Fruit fly (Drosophila melanogaster): ENCODE results near the gene CG6418.

The CG6418 gene

DNA sequence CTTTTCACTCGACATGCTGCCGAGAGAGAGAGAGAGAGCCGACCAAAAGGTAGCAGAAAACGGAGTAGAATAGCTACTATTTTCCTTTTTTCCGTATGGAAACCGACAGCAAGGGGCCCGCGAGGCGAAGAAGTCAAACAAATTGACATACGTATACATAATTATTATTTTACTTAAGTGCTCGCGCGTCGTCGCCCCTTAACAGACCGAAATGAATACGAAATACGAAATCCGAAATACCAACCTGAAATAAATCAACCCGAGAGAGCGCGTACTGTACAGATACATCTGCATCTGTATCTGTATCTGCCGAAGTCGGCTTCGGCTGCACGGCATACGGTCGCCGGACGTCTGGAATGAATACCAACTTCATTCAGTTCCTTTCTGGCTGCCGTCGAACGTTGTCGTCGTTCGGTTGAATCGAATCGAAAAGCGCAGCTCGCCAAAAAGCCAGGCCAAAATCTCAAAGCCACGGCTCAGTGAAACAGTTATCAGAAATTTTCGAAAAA lies 21.3 kb downstream of the CG6418 start (continued):
- TF ChIP-seq pb (GFP tag; optimal IDR thresholded peaks at IDR 0.05), result peak; percentile 67
- TF ChIP-seq sna (GFP tag; IDR thresholded peaks at IDR 0.05; ENCODE audit: partially characterized antibody), result peak; percentile 52; the same call in 1 of the 2 replicates
- no peak for TF ChIP-seq CG17612 (GFP tag; IDR thresholded peaks at IDR 0.05)
- TF ChIP-seq CG6654 (GFP tag; optimal IDR thresholded peaks at IDR 0.05), result no peak
- peak; percentile 64 for TF ChIP-seq CG5953 (GFP tag; IDR thresholded peaks at IDR 0.05)
- TF ChIP-seq CG10543 (GFP tag; optimal IDR thresholded peaks at IDR 0.05), result peak; percentile 78
- TF ChIP-seq CG5245 (GFP tag; optimal IDR thresholded peaks at IDR 0.05), result no peak
- peak; percentile 55 for TF ChIP-seq Asciz (GFP tag; optimal IDR thresholded peaks at IDR 0.05)
- TF ChIP-seq BtbVII (GFP tag; optimal IDR thresholded peaks at IDR 0.05), result peak; percentile 21
- no peak for TF ChIP-seq CG4404 (GFP tag; IDR thresholded peaks at IDR 0.05)
- no peak for TF ChIP-seq Poxn (GFP tag; IDR thresholded peaks at IDR 0.05)
- TF ChIP-seq hb (GFP tag; IDR thresholded peaks at IDR 0.05; ENCODE audit: partially characterized antibody), result no peak
- TF ChIP-seq CG3407 (GFP tag; optimal IDR thresholded peaks at IDR 0.05), result peak; percentile 29
- peak; percentile 49 for TF ChIP-seq CG3281 (GFP tag; optimal IDR thresholded peaks at IDR 0.05)
- peak; percentile 19 for TF ChIP-seq CG15011 (GFP tag; optimal IDR thresholded peaks at IDR 0.05)
- no peak for TF ChIP-seq CG4730 (GFP tag; IDR thresholded peaks at IDR 0.05)
- TF ChIP-seq Ssrp (tag; optimal IDR thresholded peaks at IDR 0.05), result no peak
- no peak for TF ChIP-seq esg (GFP tag; conservative IDR thresholded peaks at IDR 0.05)
- 0 out of 3 replicates have a peak, but pooled peaks have one; percentile 16 for TF ChIP-seq C15 (GFP tag; IDR thresholded peaks at IDR 0.05)
- no peak for TF ChIP-seq CG10431 (GFP tag; optimal IDR thresholded peaks at IDR 0.05)
- TF ChIP-seq chif (GFP tag; optimal IDR thresholded peaks at IDR 0.05), result peak in 1 of 2 experiments; percentile 45
- no peak for TF ChIP-seq fru (optimal IDR thresholded peaks at IDR 0.05)
- peak; percentile 62 for TF ChIP-seq twi (tag; optimal IDR thresholded peaks at IDR 0.05)
- peak; percentile 7 for TF ChIP-seq zf30C (GFP tag; optimal IDR thresholded peaks at IDR 0.05)
- peak; percentile 53; the same call in 1 of the 2 replicates for TF ChIP-seq slbo (GFP tag; IDR thresholded peaks at IDR 0.05)
- TF ChIP-seq p53 (GFP tag; optimal IDR thresholded peaks at IDR 0.05), result no peak
- TF ChIP-seq Dip2 (GFP tag; IDR thresholded peaks at IDR 0.05), result no peak
- peak; percentile 44 for TF ChIP-seq tap (tag; optimal IDR thresholded peaks at IDR 0.05)
- TF ChIP-seq CG13296 (GFP tag; optimal IDR thresholded peaks at IDR 0.05), result peak; percentile 43
- TF ChIP-seq CG11695 (GFP tag; IDR thresholded peaks at IDR 0.05), result peak; percentile 50; the same call in 1 of the 3 replicates
- no peak for TF ChIP-seq Nf-YA (GFP tag; IDR thresholded peaks at IDR 0.05)
- TF ChIP-seq schlank (tag; optimal IDR thresholded peaks at IDR 0.05), result no peak
- TF ChIP-seq Dek (tag; optimal IDR thresholded peaks at IDR 0.05), result peak; percentile 37
- peak; percentile 46 for TF ChIP-seq Dip3 (GFP tag; optimal IDR thresholded peaks at IDR 0.05)
- peak; percentile 75; the same call in 1 of the 3 replicates for TF ChIP-seq CG34422 (GFP tag; IDR thresholded peaks at IDR 0.05)
- TF ChIP-seq Blimp-1 (GFP tag; optimal IDR thresholded peaks at IDR 0.05), result no peak
- no peak for TF ChIP-seq al (GFP tag; IDR thresholded peaks at IDR 0.05)
- peak; percentile 50 for TF ChIP-seq HmgD (GFP tag; optimal IDR thresholded peaks at IDR 0.05)
- no peak for TF ChIP-seq pum (GFP tag; optimal IDR thresholded peaks at IDR 0.05)
- peak; percentile 5; the same call in 1 of the 2 replicates for TF ChIP-seq CG6272 (GFP tag; IDR thresholded peaks at IDR 0.05)
- TF ChIP-seq eyg (GFP tag; optimal IDR thresholded peaks at IDR 0.05), result no peak
- peak; percentile 41; the same call in 1 of the 2 replicates for TF ChIP-seq CG3847 (GFP tag; IDR thresholded peaks at IDR 0.05)
- TF ChIP-seq Max (GFP tag; optimal IDR thresholded peaks at IDR 0.05), result peak; percentile 11
- no peak for TF ChIP-seq ind (GFP tag; optimal IDR thresholded peaks at IDR 0.05)
- TF ChIP-seq CG3163 (GFP tag; optimal IDR thresholded peaks at IDR 0.05), result peak; percentile 29
- peak; percentile 32 for TF ChIP-seq odd (GFP tag; optimal IDR thresholded peaks at IDR 0.05)
- peak; percentile 66 for TF ChIP-seq CG17359 (tag; optimal IDR thresholded peaks at IDR 0.05)
- TF ChIP-seq z (GFP tag; IDR thresholded peaks at IDR 0.05), result peak; percentile 82
- peak; percentile 41 for TF ChIP-seq D19A (tag; optimal IDR thresholded peaks at IDR 0.05)
- peak; percentile 24 for TF ChIP-seq unpg (GFP tag; optimal IDR thresholded peaks at IDR 0.05)
- TF ChIP-seq D19B (GFP tag; optimal IDR thresholded peaks at IDR 0.05), result no peak
